Worm (Caenorhabditis elegans) whole organism, young adult: ENCODE measurements around the gene F40G9.19.
A peak's percentile ranks its signal among the peaks of the same experiment; 100 is the strongest.

Experiments
- B0336.3 ChIP-seq: fragments of 200-800 bp; sonication (Bioruptor generic); IDR thresholded peaks from 2 replicates; pipeline ENCODE4 v1.3.6; 2022; ENCODE audit warnings: missing genetic modification characterization, missing compliant biosample characterization
- F22D6.2 ChIP-seq: sonication (generic microtip); optimal IDR thresholded peaks from 2 replicates; lab custom pipeline; 2016; ENCODE audit warnings: mild to moderate bottlenecking, missing genetic modification characterization, missing compliant biosample characterization
- F39B2.1 ChIP-seq: fragments of 200-800 bp; sonication (Bioruptor generic); IDR thresholded peaks from 2 replicates; pipeline ENCODE4 v1.3.6; 2022; ENCODE audit warnings: missing genetic modification reagents, missing genetic modification characterization, missing compliant biosample characterization
- F52B5.7 ChIP-seq: sonication (generic microtip); optimal IDR thresholded peaks from 2 replicates; lab custom pipeline; 2016; ENCODE audit warnings: mild to moderate bottlenecking, missing genetic modification characterization, missing compliant biosample characterization
- Y53G8AR.9 ChIP-seq: fragments of 200-800 bp; sonication (Bioruptor generic); conservative IDR thresholded peaks from 2 replicates; pipeline ENCODE4 v1.3.6; 2022; ENCODE audit warnings: missing genetic modification reagents, missing genetic modification characterization, missing compliant biosample characterization
- Y79H2A.3 ChIP-seq: fragments of 200-800 bp; sonication (Bioruptor generic); conservative IDR thresholded peaks from 2 replicates; pipeline ENCODE4 v1.3.6; 2022; ENCODE audit warnings: missing genetic modification reagents, missing genetic modification characterization, missing compliant biosample characterization
- athp-1 ChIP-seq: sonication (generic microtip); optimal IDR thresholded peaks from 2 replicates; lab custom pipeline; 2017; ENCODE audit warnings: mild to moderate bottlenecking, missing genetic modification characterization, missing compliant biosample characterization
- attf-5 ChIP-seq: fragments of 200-800 bp; sonication (Bioruptor generic); optimal IDR thresholded peaks from 2 replicates; lab custom pipeline; 2018; ENCODE audit warnings: mild to moderate bottlenecking, missing genetic modification characterization, missing compliant biosample characterization
- bed-2 ChIP-seq: fragments of 200-800 bp; sonication (Bioruptor generic); IDR thresholded peaks from 2 replicates; pipeline ENCODE4 v1.3.6; 2022; ENCODE audit warnings: missing genetic modification reagents, missing genetic modification characterization, missing compliant biosample characterization
- cebp-1 ChIP-seq, 2 experiments: fragments of 200-800 bp in 1 of 2; sonication (Bioruptor generic) in 1 of 2; sonication (generic microtip) in 1 of 2; IDR thresholded peaks in 1 of 2; optimal IDR thresholded peaks in 1 of 2; 2 replicates each; pipeline versions ENCODE4 v1.3.6 to Lab custom; 2017 to 2022; ENCODE audit warnings: missing compliant biosample characterization in 2 of 2, missing genetic modification characterization in 2 of 2, mild to moderate bottlenecking in 1 of 2, missing genetic modification reagents in 1 of 2, moderate library complexity in 1 of 2
- ceh-91 ChIP-seq: fragments of 200-800 bp; sonication (Bioruptor generic); IDR thresholded peaks from 2 replicates; pipeline ENCODE4 v1.3.6; 2022; ENCODE audit warnings: missing genetic modification reagents, missing genetic modification characterization, missing compliant biosample characterization
- die-1 ChIP-seq: sonication (generic microtip); optimal IDR thresholded peaks from 2 replicates; lab custom pipeline; 2016; ENCODE audit warnings: missing genotype, mild to moderate bottlenecking, missing genetic modification characterization, missing compliant biosample characterization
- efl-1 ChIP-seq: fragments of 150-350 bp; optimal IDR thresholded peaks from 2 replicates; lab custom pipeline; 2014; ENCODE audit warnings: missing biosample characterization, missing genetic modification reagents, missing genetic modification characterization
- ekl-4 ChIP-seq: fragments of 200-800 bp; sonication (Bioruptor generic); IDR thresholded peaks from 2 replicates; pipeline ENCODE4 v1.3.6; 2022; ENCODE audit warnings: missing genetic modification reagents, missing genetic modification characterization, missing compliant biosample characterization
- fkh-3 ChIP-seq: sonication (generic microtip); optimal IDR thresholded peaks from 2 replicates; lab custom pipeline; 2016; ENCODE audit warnings: mild to moderate bottlenecking, missing genetic modification characterization, missing compliant biosample characterization
- him-1 ChIP-seq: sonication (generic microtip); optimal IDR thresholded peaks from 2 replicates; lab custom pipeline; 2016; ENCODE audit warnings: missing genotype, missing genetic modification reagents, missing genetic modification characterization, missing compliant biosample characterization
- hmg-1.2 ChIP-seq: fragments of 200-800 bp; sonication (Bioruptor generic); IDR thresholded peaks from 2 replicates; pipeline ENCODE4 v1.3.6; 2022; ENCODE audit warnings: missing genetic modification reagents, missing genetic modification characterization, missing compliant biosample characterization
- let-607 ChIP-seq, 2 experiments: fragments of 200-800 bp in 1 of 2; sonication (Bioruptor generic) in 1 of 2; sonication (generic microtip) in 1 of 2; optimal IDR thresholded peaks; 2 replicates each; lab custom pipeline; 2016 to 2018; ENCODE audit warnings: mild to moderate bottlenecking in 2 of 2, missing compliant biosample characterization in 2 of 2, missing genetic modification characterization in 2 of 2, moderate library complexity in 2 of 2, missing genotype in 1 of 2
- lin-26 ChIP-seq: fragments of 200-800 bp; sonication (Bioruptor generic); IDR thresholded peaks from 2 replicates; pipeline ENCODE4 v1.3.6; 2022; ENCODE audit warnings: missing genetic modification reagents, missing genetic modification characterization, missing compliant biosample characterization
- lin-35 ChIP-seq, 3 experiments: fragments of 150-350 bp in 2 of 3; sonication (generic microtip) in 1 of 3; optimal IDR thresholded peaks; 2 replicates each; lab custom pipeline; 2014 to 2018; ENCODE audit warnings: missing biosample characterization in 3 of 3, missing genetic modification characterization in 3 of 3, missing genetic modification reagents in 3 of 3
- lin-40 ChIP-seq: sonication (generic microtip); optimal IDR thresholded peaks from 2 replicates; lab custom pipeline; 2016; ENCODE audit warnings: missing genetic modification characterization, mild to moderate bottlenecking, missing compliant biosample characterization, missing genotype, missing genetic modification reagents
- madf-10 ChIP-seq: sonication (generic microtip); optimal IDR thresholded peaks from 2 replicates; lab custom pipeline; 2016; ENCODE audit warnings: mild to moderate bottlenecking, missing genetic modification characterization, missing compliant biosample characterization
- madf-8 ChIP-seq: fragments of 200-800 bp; sonication (Bioruptor generic); conservative IDR thresholded peaks from 2 replicates; pipeline ENCODE4 v1.3.6; 2022; ENCODE audit warnings: missing genetic modification reagents, missing genetic modification characterization, missing compliant biosample characterization
- nfyb-1 ChIP-seq: fragments of 200-800 bp; sonication (Bioruptor generic); IDR thresholded peaks from 2 replicates; pipeline ENCODE4 v1.3.6; 2022; ENCODE audit warnings: missing genetic modification reagents, missing genetic modification characterization, missing compliant biosample characterization
- nhr-120 ChIP-seq: fragments of 200-800 bp; sonication (Bioruptor generic); IDR thresholded peaks from 2 replicates; pipeline ENCODE4 v1.3.6; 2022; ENCODE audit warnings: missing genetic modification characterization, missing compliant biosample characterization
- nhr-27 ChIP-seq: fragments of 200-800 bp; sonication (Bioruptor generic); optimal IDR thresholded peaks from 2 replicates; lab custom pipeline; 2018; ENCODE audit warnings: mild to moderate bottlenecking, missing genetic modification characterization, moderate library complexity, missing compliant biosample characterization
- nhr-80 ChIP-seq: sonication (generic microtip); optimal IDR thresholded peaks from 2 replicates; lab custom pipeline; 2016; ENCODE audit warnings: missing genetic modification characterization, missing compliant biosample characterization
- nhr-90 ChIP-seq: sonication (generic microtip); optimal IDR thresholded peaks from 2 replicates; lab custom pipeline; 2016; ENCODE audit warnings: missing genotype, mild to moderate bottlenecking, missing genetic modification characterization, missing compliant biosample characterization
- pbrm-1 ChIP-seq: fragments of 200-800 bp; sonication (Bioruptor generic); IDR thresholded peaks from 2 replicates; pipeline ENCODE4 v1.3.6; 2022; ENCODE audit warnings: missing genetic modification reagents, missing genetic modification characterization, missing compliant biosample characterization
- rcor-1 ChIP-seq: fragments of 200-800 bp; sonication (Bioruptor generic); IDR thresholded peaks from 2 replicates; pipeline ENCODE4 v1.3.6; 2022; ENCODE audit warnings: missing genetic modification reagents, missing genetic modification characterization, missing compliant biosample characterization
- snpc-1.3 ChIP-seq: sonication (generic microtip); optimal IDR thresholded peaks from 2 replicates; lab custom pipeline; 2017; ENCODE audit warnings: missing genetic modification characterization, mild to moderate bottlenecking, missing compliant biosample characterization, antibody characterized with exemption, moderate library complexity, missing genotype, missing genetic modification reagents; ENCODE audit not compliant: insufficient read depth
- somi-1 ChIP-seq: fragments of 200-800 bp; sonication (Bioruptor generic); optimal IDR thresholded peaks from 2 replicates; lab custom pipeline; 2018; ENCODE audit warnings: mild to moderate bottlenecking, missing genetic modification characterization, missing compliant biosample characterization
- tbp1 ChIP-seq: fragments of 200-800 bp; sonication (Bioruptor generic); optimal IDR thresholded peaks from 2 replicates; lab custom pipeline; 2018; ENCODE audit warnings: mild to moderate bottlenecking, missing genetic modification characterization, missing compliant biosample characterization
- tbx-9 ChIP-seq: sonication (generic microtip); optimal IDR thresholded peaks from 2 replicates; lab custom pipeline; 2016; ENCODE audit warnings: borderline replicate concordance, missing genetic modification characterization, inconsistent platforms, missing compliant biosample characterization
- zfh-2 ChIP-seq: fragments of 200-800 bp; sonication (Bioruptor generic); conservative IDR thresholded peaks from 2 replicates; pipeline ENCODE4 v1.3.6; 2022; ENCODE audit warnings: missing genetic modification reagents, missing genetic modification characterization, missing compliant biosample characterization
- zim-3 ChIP-seq: sonication (generic microtip); optimal IDR thresholded peaks from 2 replicates; lab custom pipeline; 2017; ENCODE audit warnings: mild to moderate bottlenecking, missing genetic modification characterization, moderate library complexity, missing compliant biosample characterization
- ztf-22 ChIP-seq: fragments of 200-800 bp; sonication (Bioruptor generic); optimal IDR thresholded peaks from 2 replicates; lab custom pipeline; 2018; ENCODE audit warnings: mild to moderate bottlenecking, missing genetic modification characterization, moderate library complexity, missing compliant biosample characterization
- ztf-25 ChIP-seq: fragments of 200-800 bp; sonication (Bioruptor generic); IDR thresholded peaks from 2 replicates; pipeline ENCODE4 v1.3.6; 2022; ENCODE audit warnings: missing genetic modification reagents, missing genetic modification characterization, missing compliant biosample characterization
- ztf-26 ChIP-seq: sonication (generic microtip); optimal IDR thresholded peaks from 2 replicates; lab custom pipeline; 2017; ENCODE audit warnings: missing genetic modification characterization, missing compliant biosample characterization

Gene F40G9.19

DNA sequence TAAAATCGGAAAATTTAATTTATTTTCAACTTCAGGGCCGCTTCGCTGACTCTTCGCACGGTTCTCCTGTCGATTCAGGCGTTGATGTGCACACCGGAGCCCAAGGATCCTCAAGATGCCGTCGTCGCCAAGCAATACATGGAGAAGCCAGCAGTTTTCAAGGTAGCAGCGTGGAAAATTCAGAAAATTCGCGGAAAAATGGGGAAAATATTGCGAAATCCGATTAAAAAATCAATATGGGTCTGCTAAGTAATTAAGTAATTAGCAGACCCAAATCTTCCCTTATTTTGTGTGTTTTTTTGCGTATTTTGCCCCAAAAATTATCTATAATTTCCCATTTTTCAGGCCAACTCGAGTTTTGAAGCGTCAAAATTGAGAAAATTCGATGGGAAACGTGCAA, 15.7 kb downstream of the F40G9.19 start:
- TF ChIP-seq lin-26 (no peak), cebp-1 (GFP tag; IDR thresholded peaks at IDR 0.05; lab: Robert Waterston, UW) (no peak), cebp-1 (tag; optimal IDR thresholded peaks at IDR 0.05; lab: Kevin White, UChicago) (peak; percentile 79), him-1 (tag; lab: Kevin White, UChicago) (no peak)

DNA sequence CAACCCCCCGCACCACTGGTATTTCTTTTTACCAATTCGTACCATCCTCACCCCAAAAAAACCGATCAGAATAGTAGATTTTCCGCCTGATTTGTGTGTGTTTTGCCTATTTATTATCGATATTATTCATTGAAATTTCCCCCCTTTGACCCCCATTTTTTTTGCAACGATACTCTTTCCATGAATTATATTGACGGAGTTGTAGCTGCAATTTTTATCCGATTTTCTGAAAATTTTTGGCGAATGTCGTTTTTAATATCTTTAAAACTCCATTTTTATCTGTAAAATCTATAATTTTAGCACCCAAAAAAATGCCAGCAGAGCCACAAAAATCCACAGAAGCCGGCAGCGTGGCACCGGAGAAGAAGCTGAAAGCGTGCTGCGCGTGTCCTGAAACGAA, 17.1 kb downstream of the F40G9.19 start, which contains the start of gene cox-17:
Gene cox-17, plus strand, starts transcription at position 301 of the 400 bp plus-strand sequence.
- TF ChIP-seq athp-1 (peak; percentile 54), Y79H2A.3 (GFP tag; lab: Robert Waterston, UW) (no peak)

DNA sequence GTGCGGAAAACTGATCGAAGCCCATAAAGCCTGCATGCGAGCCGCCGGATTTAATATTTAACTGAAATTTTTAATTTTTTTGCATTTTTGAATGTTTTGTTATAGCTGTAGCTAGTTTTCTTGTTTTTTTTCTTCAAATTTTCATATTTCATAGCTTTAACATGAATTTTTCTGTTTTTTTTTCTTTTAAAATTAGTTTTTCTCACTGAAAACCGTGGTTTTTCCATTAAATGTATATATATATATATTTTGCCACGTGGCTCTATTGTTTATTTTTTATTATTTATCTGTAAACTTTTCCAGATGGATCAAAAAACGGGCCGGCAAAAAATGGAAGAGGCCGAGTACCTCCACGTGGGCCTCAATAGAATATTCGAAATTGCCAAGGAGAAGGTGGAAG, 18.2 kb downstream of the F40G9.19 start, which contains the start of gene sec-20:
Gene sec-20, plus strand, starts transcription at position 301 of the 400 bp plus-strand sequence.
- no peak for TF ChIP-seq ceh-91 (GFP tag; lab: Robert Waterston, UW)
- TF ChIP-seq nhr-80 (tag; lab: Kevin White, UChicago) = no peak
- TF ChIP-seq Y53G8AR.9 (GFP tag; lab: Robert Waterston, UW) = no peak
- TF ChIP-seq hmg-1.2 = no peak
- TF ChIP-seq tbx-9 (tag; lab: Kevin White, UChicago) = no peak
- no peak for TF ChIP-seq somi-1 (GFP tag; lab: Kevin White, UChicago)
- TF ChIP-seq ekl-4 (GFP tag; lab: Robert Waterston, UW) = no peak
- TF ChIP-seq zfh-2 = no peak
- no peak for TF ChIP-seq F52B5.7 (tag; lab: Kevin White, UChicago)
- no peak for TF ChIP-seq let-607 (tag; optimal IDR thresholded peaks at IDR 0.05; lab: Kevin White, UChicago)
- TF ChIP-seq Y79H2A.3 (GFP tag; lab: Robert Waterston, UW) = no peak
- no peak for TF ChIP-seq rcor-1 (GFP tag; lab: Robert Waterston, UW)
- no peak for TF ChIP-seq tbp1 (GFP tag; lab: Kevin White, UChicago)
- TF ChIP-seq madf-10 = no peak
- no peak for TF ChIP-seq lin-35 (GFP tag; optimal IDR thresholded peaks at IDR 0.05; lab: Kevin White, UChicago)
- no peak for TF ChIP-seq bed-2 (GFP tag; lab: Robert Waterston, UW)
- TF ChIP-seq B0336.3 (GFP tag; lab: Robert Waterston, UW) = no peak
- TF ChIP-seq nhr-90 (tag; lab: Kevin White, UChicago) = no peak
- TF ChIP-seq lin-40 = no peak

DNA sequence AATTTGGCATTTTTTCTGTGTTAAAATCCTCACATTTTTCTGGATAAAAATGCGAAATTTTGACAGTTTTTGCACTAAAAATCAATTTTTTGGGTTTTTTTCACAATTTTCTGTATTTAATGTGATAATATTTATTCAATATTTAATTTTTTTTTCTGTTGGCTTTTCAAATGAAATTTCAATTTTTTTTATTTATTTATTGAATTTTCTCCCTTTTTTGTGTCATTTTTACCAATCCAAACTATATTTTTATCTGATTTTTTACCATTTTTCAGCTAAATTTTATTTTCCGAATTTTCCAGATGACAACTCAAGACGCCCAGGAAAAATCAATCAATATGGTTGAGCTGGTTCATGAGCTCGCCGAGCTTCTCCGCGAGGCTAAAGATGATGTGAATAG, 20.6 kb downstream of the F40G9.19 start, which contains the start of gene F40G9.17:
Gene F40G9.17, plus strand, starts transcription at position 301 of the 400 bp plus-strand sequence.
- TF ChIP-seq ztf-22 (GFP tag; lab: Kevin White, UChicago) = no peak
- TF ChIP-seq attf-5 (GFP tag; lab: Kevin White, UChicago) = no peak
- no peak for TF ChIP-seq nhr-27 (tag; lab: Kevin White, UChicago)
- no peak for TF ChIP-seq cebp-1 (GFP tag; IDR thresholded peaks at IDR 0.05; lab: Robert Waterston, UW)
- TF ChIP-seq cebp-1 (tag; optimal IDR thresholded peaks at IDR 0.05; lab: Kevin White, UChicago) = no peak
- no peak for TF ChIP-seq ztf-25 (GFP tag; lab: Robert Waterston, UW)
- no peak for TF ChIP-seq madf-8 (GFP tag; lab: Robert Waterston, UW)
- no peak for TF ChIP-seq zim-3 (tag; lab: Kevin White, UChicago)
- no peak for TF ChIP-seq snpc-1.3 (tag; lab: Kevin White, UChicago)
- no peak for TF ChIP-seq fkh-3
- no peak for TF ChIP-seq madf-10
- TF ChIP-seq ztf-26 (tag; lab: Kevin White, UChicago) = no peak
- no peak for TF ChIP-seq nhr-120 (GFP tag; lab: Robert Waterston, UW)
- no peak for TF ChIP-seq tbp1 (GFP tag; lab: Kevin White, UChicago)
- TF ChIP-seq F22D6.2 (tag; lab: Kevin White, UChicago) = no peak
- no peak for TF ChIP-seq F39B2.1 (GFP tag; lab: Robert Waterston, UW)
- TF ChIP-seq nfyb-1 (GFP tag; lab: Robert Waterston, UW) = no peak
- no peak for TF ChIP-seq die-1 (tag; lab: Kevin White, UChicago)
- TF ChIP-seq zfh-2 = no peak
- TF ChIP-seq pbrm-1 = no peak
- TF ChIP-seq efl-1 (GFP tag; lab: Kevin White, UChicago) = no peak
